Worm (Caenorhabditis elegans): ENCODE results near the gene gei-8.

Gene gei-8

DNA sequence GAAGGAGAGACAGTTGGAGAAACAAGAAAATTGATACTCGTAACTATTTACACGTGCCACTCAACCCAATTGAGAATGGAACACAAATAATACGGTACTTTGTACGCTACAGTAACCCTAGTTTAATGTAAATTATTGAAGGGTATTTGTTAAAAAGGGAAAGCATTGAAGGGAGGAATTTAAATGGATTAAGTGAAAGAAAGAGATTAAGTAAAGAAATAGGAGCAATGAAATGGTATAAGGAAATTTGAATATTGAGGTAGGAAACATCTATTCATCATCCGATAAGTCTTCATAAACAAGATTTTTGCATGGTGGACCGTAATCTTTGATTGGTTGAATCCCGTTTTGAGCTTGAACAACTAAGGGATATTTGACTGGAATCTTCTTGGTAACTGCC is 9.7 kb downstream of the gei-8 start:
- TF ChIP-seq efl-1 (optimal IDR thresholded peaks at IDR 0.05) (no peak), efl-1 (GFP tag; optimal IDR thresholded peaks at IDR 0.05 in 1 of 2) (peak in 1 of 2 experiments; percentile 24), pag-3 (tag; optimal IDR thresholded peaks at IDR 0.05; ENCODE audit: borderline replicate concordance, insufficient read depth) (no peak)

DNA sequence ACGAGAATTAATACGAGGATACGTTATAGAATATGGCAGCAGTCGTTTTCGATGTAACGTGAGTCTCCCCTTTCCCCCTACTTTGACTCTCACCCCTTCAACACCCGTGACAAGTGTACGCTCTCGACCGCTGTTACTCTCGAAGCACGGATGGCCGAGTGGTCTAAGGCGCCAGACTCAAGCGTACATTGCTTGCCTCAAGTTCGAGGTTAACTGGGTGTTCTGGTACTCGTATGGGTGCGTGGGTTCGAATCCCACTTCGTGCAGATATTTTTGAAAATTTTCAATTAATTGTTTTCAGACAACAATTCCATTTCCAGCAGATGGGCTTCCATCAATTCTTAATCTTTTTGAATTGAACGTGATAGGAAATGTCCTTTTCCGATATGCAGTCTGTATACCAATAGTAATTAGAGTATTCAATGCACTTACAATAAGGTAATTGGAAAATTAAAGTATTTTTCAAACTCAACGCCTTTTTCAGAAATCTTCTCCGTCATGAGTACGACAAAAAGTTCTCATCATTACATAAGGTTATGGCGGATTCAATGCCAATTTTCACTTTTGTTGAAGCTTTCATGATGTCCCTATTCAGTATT is 11.5 kb downstream of the gei-8 start:
- TF ChIP-seq nhr-71 (tag; optimal IDR thresholded peaks at IDR 0.05), result peak; percentile 81
- TF ChIP-seq nhr-237 (tag; optimal IDR thresholded peaks at IDR 0.05), result no peak
- no peak for TF ChIP-seq efl-3 (GFP tag; optimal IDR thresholded peaks at IDR 0.05)
- TF ChIP-seq ceh-90 (tag; optimal IDR thresholded peaks at IDR 0.05), result no peak
- TF ChIP-seq ets-5 (GFP tag; IDR thresholded peaks at IDR 0.05), result no peak
- TF ChIP-seq lsy-2 (tag; optimal IDR thresholded peaks at IDR 0.05), result peak; percentile 70 to 89
- TF ChIP-seq tlp-1 (tag; optimal IDR thresholded peaks at IDR 0.05), result no peak
- peak; percentile 29; the same call in 1 of the 2 replicates for TF ChIP-seq isw-1 (GFP tag; IDR thresholded peaks at IDR 0.05)
- TF ChIP-seq jun-1 (tag; optimal IDR thresholded peaks at IDR 0.05), result peak; percentile 42
- no peak for TF ChIP-seq sox-4 (tag; optimal IDR thresholded peaks at IDR 0.05)
- TF ChIP-seq zip-4 (GFP tag; optimal IDR thresholded peaks at IDR 0.05), result peak; percentile 12
- TF ChIP-seq ces-1 (GFP tag; optimal IDR thresholded peaks at IDR 0.05), result no peak
- peak; percentile 20 for TF ChIP-seq ceh-8 (GFP tag; optimal IDR thresholded peaks at IDR 0.05)
- peak; percentile 75 for TF ChIP-seq mep-1 (tag; optimal IDR thresholded peaks at IDR 0.05)
- TF ChIP-seq ceh-63 (GFP tag; optimal IDR thresholded peaks at IDR 0.05), result no peak
- TF ChIP-seq lir-3 (tag; optimal IDR thresholded peaks at IDR 0.05; ENCODE audit: poor library complexity), result peak; percentile 41
- no peak for TF ChIP-seq pag-3 (tag; optimal IDR thresholded peaks at IDR 0.05; ENCODE audit: borderline replicate concordance, insufficient read depth)
- peak; percentile 63 for TF ChIP-seq aly-2 (tag; optimal IDR thresholded peaks at IDR 0.05)
- peak; percentile 79 for TF ChIP-seq dsc-1 (tag; optimal IDR thresholded peaks at IDR 0.05)
- no peak for TF ChIP-seq sptf-1 (tag; optimal IDR thresholded peaks at IDR 0.05)
- peak; percentile 78 for TF ChIP-seq nhr-20 (tag; optimal IDR thresholded peaks at IDR 0.05)
- TF ChIP-seq swsn-7 (tag; optimal IDR thresholded peaks at IDR 0.05), result peak; percentile 79
- TF ChIP-seq C34B4.2 (tag; optimal IDR thresholded peaks at IDR 0.05), result no peak
- peak; percentile 44 for TF ChIP-seq egl-13 (tag; optimal IDR thresholded peaks at IDR 0.05)
- TF ChIP-seq tbx-2 (tag; optimal IDR thresholded peaks at IDR 0.05), result peak; percentile 67
- TF ChIP-seq lin-14 (GFP tag; optimal IDR thresholded peaks at IDR 0.05), result peak; percentile 65
- TF ChIP-seq ceh-82 (tag; optimal IDR thresholded peaks at IDR 0.05), result peak in 2 of 3 experiments; percentile 32 to 74
- no peak for TF ChIP-seq aha-1 (tag; optimal IDR thresholded peaks at IDR 0.05)
- no peak for TF ChIP-seq unc-98 (GFP tag; IDR thresholded peaks at IDR 0.05)
- TF ChIP-seq C16A3.4 (tag; optimal IDR thresholded peaks at IDR 0.05), result peak; percentile 66
- TF ChIP-seq nhr-28 (tag; optimal IDR thresholded peaks at IDR 0.05), result no peak
- TF ChIP-seq alr-1 (tag; optimal IDR thresholded peaks at IDR 0.05; ENCODE audit: borderline replicate concordance), result no peak
- peak; percentile 31 for TF ChIP-seq sup-37 (GFP tag; optimal IDR thresholded peaks at IDR 0.05)
- peak; percentile 24 for TF ChIP-seq snpc-4 (tag; optimal IDR thresholded peaks at IDR 0.05)
- TF ChIP-seq unc-86 (tag; optimal IDR thresholded peaks at IDR 0.05), result peak; percentile 61
- TF ChIP-seq snu-23 (GFP tag; optimal IDR thresholded peaks at IDR 0.05), result peak; percentile 86
- no peak for TF ChIP-seq lin-39 (tag; optimal IDR thresholded peaks at IDR 0.05)
- TF ChIP-seq ceh-88 (GFP tag; IDR thresholded peaks at IDR 0.05), result peak; percentile 56
- peak; percentile 37 to 59 (median 56) for TF ChIP-seq dpl-1 (GFP tag; optimal IDR thresholded peaks at IDR 0.05)
- peak; percentile 49 for TF ChIP-seq unc-130 (tag; optimal IDR thresholded peaks at IDR 0.05)
- no peak for TF ChIP-seq hlh-17 (GFP tag; optimal IDR thresholded peaks at IDR 0.05; ENCODE audit: borderline replicate concordance)
- TF ChIP-seq ztf-4 (tag; optimal IDR thresholded peaks at IDR 0.05), result no peak
- TF ChIP-seq nhr-85 (tag), result peak; percentile 78
- peak in 1 of 2 experiments; percentile 9 for TF ChIP-seq egl-27 (tag; optimal IDR thresholded peaks at IDR 0.05)
- peak; percentile 19 for TF ChIP-seq blmp-1 (tag; optimal IDR thresholded peaks at IDR 0.05)
- TF ChIP-seq fkh-8 (tag; optimal IDR thresholded peaks at IDR 0.05), result peak; percentile 80
- TF ChIP-seq vab-15 (tag; optimal IDR thresholded peaks at IDR 0.05), result peak; percentile 55
- no peak for TF ChIP-seq nhr-76 (tag; optimal IDR thresholded peaks at IDR 0.05)

Data from whole organism, L1 larva.